Worm (Caenorhabditis elegans): ENCODE measurements around the gene fbxb-30.
A peak's percentile ranks its signal among the peaks of the same experiment; 100 is the strongest.

fbxb-30 gene

DNA sequence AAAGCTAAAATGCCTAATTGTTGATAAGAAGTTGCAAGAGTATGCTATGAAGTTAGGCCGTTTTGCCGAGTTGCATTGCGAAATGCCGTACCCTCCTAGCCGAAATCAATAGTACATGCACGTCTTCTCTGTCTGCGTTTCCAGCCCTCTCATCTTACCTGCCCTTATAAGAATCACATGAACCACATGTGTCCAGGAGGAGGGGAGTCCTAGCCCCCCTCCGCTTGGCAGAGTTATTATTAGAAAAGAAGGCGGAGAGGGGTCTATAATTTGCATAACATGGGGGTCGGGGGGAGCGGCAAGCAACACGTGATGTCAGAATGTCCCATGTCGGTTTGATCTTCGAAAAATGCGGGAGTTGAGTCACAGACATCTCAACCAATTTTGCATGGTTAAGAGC lies 48.2 kb downstream of the fbxb-30 start:
- TF ChIP-seq ceh-18 (tag; optimal IDR thresholded peaks at IDR 0.05) (no peak), hlh-30 (tag; optimal IDR thresholded peaks at IDR 0.05; ENCODE audit: insufficient read depth) (peak; percentile 60), ceh-48 (tag; optimal IDR thresholded peaks at IDR 0.05) (peak; percentile 6)
